Worm (Caenorhabditis elegans) whole organism, L4 larva: Measurements from ENCODE around the gene Y49F6B.19.

Experiments used
- D1046.2 ChIP-seq: fragments of 200-800 bp; sonication (Bioruptor generic); IDR thresholded peaks from 2 replicates; pipeline ENCODE4 v1.3.6; 2022; ENCODE audit warnings: missing genetic modification characterization, missing compliant biosample characterization
- F26F4.8 ChIP-seq: fragments of 200-800 bp; sonication (Bioruptor generic); conservative IDR thresholded peaks from 2 replicates; pipeline ENCODE4 v1.3.6; 2022; ENCODE audit warnings: missing genetic modification characterization, missing compliant biosample characterization
- F37D6.2 ChIP-seq: sonication (generic microtip); optimal IDR thresholded peaks from 2 replicates; lab custom pipeline; 2016; ENCODE audit warnings: mild to moderate bottlenecking, missing genetic modification characterization, missing compliant biosample characterization
- R02D3.7 ChIP-seq: fragments of 150-350 bp; sonication (generic microtip); optimal IDR thresholded peaks from 3 replicates; lab custom pipeline; 2014; ENCODE audit warnings: missing biosample characterization, missing genetic modification characterization
- T20F7.1 ChIP-seq: fragments of 200-800 bp; sonication (Bioruptor generic); optimal IDR thresholded peaks from 2 replicates; lab custom pipeline; 2018; ENCODE audit warnings: mild to moderate bottlenecking, missing genetic modification characterization, missing compliant biosample characterization
- Y105C5A.15 ChIP-seq: fragments of 200-800 bp; sonication (Bioruptor generic); IDR thresholded peaks from 2 replicates; pipeline ENCODE4 v1.3.6; 2022; ENCODE audit warnings: missing genetic modification characterization, missing compliant biosample characterization
- aha-1 ChIP-seq: fragments of 150-350 bp; peaks from one replicate; lab custom pipeline; 2014; ENCODE audit warnings: missing biosample characterization, missing genetic modification characterization
- ama-1 ChIP-seq: fragments of 150-350 bp; optimal IDR thresholded peaks from 2 replicates; lab custom pipeline; 2014; ENCODE audit warnings: inconsistent platforms, mixed read lengths
- ceh-28 ChIP-seq: fragments of 150-350 bp; optimal IDR thresholded peaks from 2 replicates; lab custom pipeline; 2014; ENCODE audit warnings: missing biosample characterization, missing genetic modification reagents, missing genetic modification characterization
- ceh-44 ChIP-seq: fragments of 200-800 bp; sonication (Bioruptor generic); IDR thresholded peaks from 2 replicates; pipeline ENCODE4 v1.3.6; 2022; ENCODE audit warnings: missing genetic modification reagents, missing genetic modification characterization, missing compliant biosample characterization
- ceh-82 ChIP-seq: sonication (generic microtip); optimal IDR thresholded peaks from 2 replicates; lab custom pipeline; 2017; ENCODE audit warnings: missing biosample characterization, missing genetic modification characterization
- egl-27 ChIP-seq: sonication (generic microtip); optimal IDR thresholded peaks from 3 replicates; lab custom pipeline; 2017; ENCODE audit warnings: missing biosample characterization, missing genetic modification reagents, missing genetic modification characterization
- fkh-10 ChIP-seq: fragments of 150-350 bp; optimal IDR thresholded peaks from 2 replicates; lab custom pipeline; 2014; ENCODE audit warnings: missing biosample characterization, missing genetic modification reagents, missing genetic modification characterization
- hif-1 ChIP-seq, 2 experiments: sonication (generic microtip); optimal IDR thresholded peaks; 2 replicates each; lab custom pipeline; 2016 to 2017; ENCODE audit warnings: missing compliant biosample characterization in 2 of 2, missing genetic modification characterization in 2 of 2, missing genetic modification reagents in 2 of 2, missing genotype in 2 of 2, mild to moderate bottlenecking in 1 of 2
- hlh-11 ChIP-seq: fragments of 200-800 bp; sonication (Bioruptor generic); optimal IDR thresholded peaks from 2 replicates; lab custom pipeline; 2018; ENCODE audit warnings: mild to moderate bottlenecking, missing genetic modification characterization, missing compliant biosample characterization
- hmg-1.1 ChIP-seq: fragments of 200-800 bp; sonication (Bioruptor generic); IDR thresholded peaks from 2 replicates; pipeline ENCODE4 v1.3.6; 2022; ENCODE audit warnings: missing genetic modification reagents, missing genetic modification characterization, missing compliant biosample characterization
- lin-13 ChIP-seq: fragments of 150-350 bp; optimal IDR thresholded peaks from 2 replicates; lab custom pipeline; 2014; ENCODE audit warnings: missing biosample characterization, missing genetic modification reagents, missing genetic modification characterization
- lin-15B ChIP-seq: fragments of 150-350 bp; sonication (generic microtip); optimal IDR thresholded peaks from 3 replicates; lab custom pipeline; 2014; ENCODE audit warnings: missing biosample characterization, missing genetic modification characterization
- lin-38 ChIP-seq: fragments of 200-800 bp; sonication (Bioruptor generic); IDR thresholded peaks from 2 replicates; pipeline ENCODE4 v1.3.6; 2022; ENCODE audit warnings: missing genetic modification reagents, missing genetic modification characterization, missing compliant biosample characterization
- lin-39 ChIP-seq: fragments of 150-350 bp; optimal IDR thresholded peaks from 2 replicates; lab custom pipeline; 2014; ENCODE audit warnings: missing biosample characterization, missing genetic modification reagents, missing genetic modification characterization
- lsy-2 ChIP-seq, 2 experiments: fragments of 150-350 bp in 1 of 2; sonication (generic microtip) in 1 of 2; optimal IDR thresholded peaks; 2 replicates each; lab custom pipeline; 2014 to 2017; ENCODE audit warnings: missing biosample characterization in 2 of 2, missing genetic modification characterization in 2 of 2
- mdl-1 ChIP-seq, 2 experiments: fragments of 150-350 bp in 1 of 2; sonication (generic microtip) in 1 of 2; optimal IDR thresholded peaks; 2 replicates each; lab custom pipeline; 2014 to 2017; ENCODE audit warnings: missing biosample characterization in 2 of 2, missing genetic modification characterization in 2 of 2
- mdt-29 ChIP-seq: fragments of 200-800 bp; sonication (Bioruptor generic); IDR thresholded peaks from 2 replicates; pipeline ENCODE4 v1.3.6; 2022; ENCODE audit warnings: missing genetic modification reagents, missing genetic modification characterization, missing compliant biosample characterization
- mxl-3 ChIP-seq: fragments of 200-800 bp; sonication (Bioruptor generic); optimal IDR thresholded peaks from 2 replicates; lab custom pipeline; 2018; ENCODE audit warnings: mild to moderate bottlenecking, missing genetic modification characterization, missing compliant biosample characterization
- nhr-102 ChIP-seq: sonication (generic microtip); optimal IDR thresholded peaks from 2 replicates; lab custom pipeline; 2016; ENCODE audit warnings: mild to moderate bottlenecking, missing genetic modification characterization, moderate library complexity, missing compliant biosample characterization
- nhr-237 ChIP-seq: sonication (generic microtip); optimal IDR thresholded peaks from 2 replicates; lab custom pipeline; 2017; ENCODE audit warnings: missing biosample characterization, missing genetic modification characterization
- nhr-25 ChIP-seq: sonication (generic microtip); optimal IDR thresholded peaks from 2 replicates; lab custom pipeline; 2017; ENCODE audit warnings: missing genetic modification characterization, mild to moderate bottlenecking, missing compliant biosample characterization, antibody characterized with exemption, moderate library complexity, borderline replicate concordance; ENCODE audit not compliant: insufficient read depth
- pha-4 ChIP-seq, 2 experiments: fragments of 150-350 bp in 1 of 2; fragments of 200-800 bp in 1 of 2; sonication (Bioruptor generic) in 1 of 2; IDR thresholded peaks in 1 of 2; optimal IDR thresholded peaks in 1 of 2; 2 replicates each; pipeline versions ENCODE4 v1.3.6 to Lab custom; 2014 to 2022; ENCODE audit warnings: missing genetic modification characterization in 2 of 2, missing genetic modification reagents in 2 of 2, missing biosample characterization in 1 of 2, missing compliant biosample characterization in 1 of 2
- rbr-2 ChIP-seq: sonication (generic microtip); optimal IDR thresholded peaks from 2 replicates; lab custom pipeline; 2016; ENCODE audit warnings: missing genotype, missing genetic modification characterization, missing compliant biosample characterization
- set-16 ChIP-seq: fragments of 200-800 bp; sonication (Bioruptor generic); IDR thresholded peaks from 2 replicates; pipeline ENCODE4 v1.3.6; 2022; ENCODE audit warnings: missing genetic modification reagents, missing genetic modification characterization, missing compliant biosample characterization
- tra-1 ChIP-seq: fragments of 200-800 bp; sonication (Bioruptor generic); IDR thresholded peaks from 2 replicates; pipeline ENCODE4 v1.3.6; 2022; ENCODE audit warnings: missing genetic modification reagents, missing genetic modification characterization, missing compliant biosample characterization
- zfp-3 ChIP-seq: fragments of 200-800 bp; sonication (Bioruptor generic); conservative IDR thresholded peaks from 2 replicates; pipeline ENCODE4 v1.3.6; 2022; ENCODE audit warnings: missing genetic modification reagents, missing genetic modification characterization, missing compliant biosample characterization
- ztf-11 ChIP-seq: fragments of 150-350 bp; optimal IDR thresholded peaks from 2 replicates; lab custom pipeline; 2014; ENCODE audit warnings: missing biosample characterization, missing genetic modification characterization

Gene Y49F6B.19

ce11 chrII:3547282-3547681 is 35.1 kb upstream of the Y49F6B.19 start (continued):
- TF ChIP-seq F37D6.2 (tag; lab: Kevin White, UChicago), result no peak
- TF ChIP-seq hlh-11 (tag; lab: Kevin White, UChicago), result no peak
- TF ChIP-seq mxl-3 (GFP tag; lab: Kevin White, UChicago), result no peak
- TF ChIP-seq hmg-1.1 (GFP tag; lab: Robert Waterston, UW), result peak; percentile 63
- TF ChIP-seq nhr-25 (tag; lab: Kevin White, UChicago), result no peak
- TF ChIP-seq ztf-11 (tag; lab: Kevin White, UChicago), result no peak
- TF ChIP-seq F26F4.8 (GFP tag; lab: Robert Waterston, UW), result no peak

ce11 chrII:3546381-3546931 is 34.3 kb upstream of the Y49F6B.19 start, which contains the start of gene apd-3:
Gene apd-3, minus strand, starts transcription at chrII:3546431.
- no peak for TF ChIP-seq D1046.2 (GFP tag; lab: Robert Waterston, UW)
- TF ChIP-seq tra-1 (GFP tag; lab: Robert Waterston, UW), result no peak
- peak in 1 of 2 experiments; percentile 12 for TF ChIP-seq lsy-2 (tag; optimal IDR thresholded peaks at IDR 0.05; lab: Kevin White, UChicago)

- TF ChIP-seq set-16 (GFP tag; lab: Robert Waterston, UW) (peak; percentile 69; the same call in 1 of the 2 replicates), zfp-3 (GFP tag; lab: Robert Waterston, UW) (no peak)
These were observed 28.0 kb upstream of the Y49F6B.19 start for ce11 chrII:3540151-3540550.

ce11 chrII:3528256-3528655 is 16.1 kb upstream of the Y49F6B.19 start, which contains the start of gene ncs-6:
Gene ncs-6, minus strand, starts transcription at chrII:3528516.
- TF ChIP-seq lin-38 (GFP tag; lab: Robert Waterston, UW), result no peak
- no peak for TF ChIP-seq ama-1 (lab: Kevin White, UChicago)
- TF ChIP-seq pha-4 (GFP tag; IDR thresholded peaks at IDR 0.05; lab: Robert Waterston, UW), result no peak
- TF ChIP-seq pha-4 (tag; optimal IDR thresholded peaks at IDR 0.05; lab: Kevin White, UChicago), result no peak
- no peak for TF ChIP-seq Y105C5A.15 (GFP tag; lab: Robert Waterston, UW)
- no peak for TF ChIP-seq lin-15B (tag; lab: Kevin White, UChicago)
- TF ChIP-seq lin-39, result no peak
- TF ChIP-seq egl-27 (tag; lab: Kevin White, UChicago), result no peak
- no peak for TF ChIP-seq nhr-102 (tag; lab: Kevin White, UChicago)
- TF ChIP-seq hif-1 (tag; optimal IDR thresholded peaks at IDR 0.05; lab: Kevin White, UChicago), result no peak
- no peak for TF ChIP-seq fkh-10 (GFP tag; lab: Kevin White, UChicago)
- no peak for TF ChIP-seq lin-13
- no peak for TF ChIP-seq ceh-44 (GFP tag; lab: Robert Waterston, UW)
- TF ChIP-seq ceh-28 (tag; lab: Kevin White, UChicago), result no peak
- TF ChIP-seq mdl-1 (tag; optimal IDR thresholded peaks at IDR 0.05; lab: Kevin White, UChicago), result no peak
- TF ChIP-seq rbr-2 (tag; lab: Kevin White, UChicago), result no peak
- no peak for TF ChIP-seq R02D3.7 (tag; lab: Kevin White, UChicago)
- no peak for TF ChIP-seq mdt-29 (GFP tag; lab: Robert Waterston, UW)

- no peak for TF ChIP-seq T20F7.1
- no peak for TF ChIP-seq ceh-82 (tag; lab: Kevin White, UChicago)
- TF ChIP-seq nhr-237 (tag; lab: Kevin White, UChicago), result no peak
- peak; percentile 20 for TF ChIP-seq aha-1 (tag; lab: Kevin White, UChicago)
These were observed 15.3 kb upstream of the Y49F6B.19 start for ce11 chrII:3527460-3527859.
